Worm (Caenorhabditis elegans) whole organism, young adult: ENCODE data around the gene bgnt-1.2.

Experiments used
- T07F8.4 ChIP-seq: sonication (generic microtip); optimal IDR thresholded peaks from 2 replicates; lab custom pipeline; 2016; ENCODE audit warnings: mild to moderate bottlenecking, missing genetic modification characterization, moderate library complexity, missing compliant biosample characterization
- akir-1 ChIP-seq: fragments of 200-800 bp; sonication (Bioruptor generic); optimal IDR thresholded peaks from 2 replicates; lab custom pipeline; 2018; ENCODE audit warnings: mild to moderate bottlenecking, missing genetic modification characterization, moderate library complexity, missing compliant biosample characterization
- aptf-3 ChIP-seq: fragments of 200-800 bp; sonication (Bioruptor generic); IDR thresholded peaks from 2 replicates; pipeline ENCODE4 v1.3.6; 2022; ENCODE audit warnings: missing genetic modification characterization, missing compliant biosample characterization
- athp-1 ChIP-seq: sonication (generic microtip); optimal IDR thresholded peaks from 2 replicates; lab custom pipeline; 2017; ENCODE audit warnings: mild to moderate bottlenecking, missing genetic modification characterization, missing compliant biosample characterization
- attf-3 ChIP-seq: fragments of 200-800 bp; sonication (Bioruptor generic); conservative IDR thresholded peaks from 2 replicates; pipeline ENCODE4 v1.3.6; 2022; ENCODE audit warnings: missing genetic modification reagents, missing genetic modification characterization, missing compliant biosample characterization
- bed-2 ChIP-seq: fragments of 200-800 bp; sonication (Bioruptor generic); IDR thresholded peaks from 2 replicates; pipeline ENCODE4 v1.3.6; 2022; ENCODE audit warnings: missing genetic modification reagents, missing genetic modification characterization, missing compliant biosample characterization
- cebp-2 ChIP-seq: fragments of 200-800 bp; sonication (Bioruptor generic); IDR thresholded peaks from 2 replicates; pipeline ENCODE4 v1.3.6; 2022; ENCODE audit warnings: missing genetic modification characterization, missing compliant biosample characterization
- ceh-100 ChIP-seq: fragments of 200-800 bp; sonication (Bioruptor generic); IDR thresholded peaks from 2 replicates; pipeline ENCODE4 v1.3.6; 2022; ENCODE audit warnings: missing genetic modification reagents, missing genetic modification characterization, missing compliant biosample characterization
- ceh-58 ChIP-seq: fragments of 200-800 bp; sonication (Bioruptor generic); IDR thresholded peaks from 2 replicates; pipeline ENCODE4 v1.3.6; 2022; ENCODE audit warnings: missing genetic modification characterization, missing compliant biosample characterization
- efl-1 ChIP-seq: fragments of 150-350 bp; optimal IDR thresholded peaks from 2 replicates; lab custom pipeline; 2014; ENCODE audit warnings: missing biosample characterization, missing genetic modification reagents, missing genetic modification characterization
- egl-18 ChIP-seq: fragments of 200-800 bp; sonication (Bioruptor generic); IDR thresholded peaks from 2 replicates; pipeline ENCODE4 v1.3.6; 2022; ENCODE audit warnings: missing genetic modification reagents, missing genetic modification characterization, missing compliant biosample characterization
- hrde-1 ChIP-seq: sonication (generic microtip); optimal IDR thresholded peaks from 2 replicates; lab custom pipeline; 2016; ENCODE audit warnings: missing genetic modification characterization, mild to moderate bottlenecking, missing compliant biosample characterization, moderate library complexity, missing genotype, missing genetic modification reagents, borderline replicate concordance
- lag-1 ChIP-seq: fragments of 200-800 bp; sonication (Bioruptor generic); IDR thresholded peaks from 2 replicates; pipeline ENCODE4 v1.3.6; 2022; ENCODE audit warnings: missing genetic modification reagents, missing genetic modification characterization, missing compliant biosample characterization
- let-607 ChIP-seq, 2 experiments: fragments of 200-800 bp in 1 of 2; sonication (Bioruptor generic) in 1 of 2; sonication (generic microtip) in 1 of 2; optimal IDR thresholded peaks; 2 replicates each; lab custom pipeline; 2016 to 2018; ENCODE audit warnings: mild to moderate bottlenecking in 2 of 2, missing compliant biosample characterization in 2 of 2, missing genetic modification characterization in 2 of 2, moderate library complexity in 2 of 2, missing genotype in 1 of 2
- lin-35 ChIP-seq, 3 experiments: fragments of 150-350 bp in 2 of 3; sonication (generic microtip) in 1 of 3; optimal IDR thresholded peaks; 2 replicates each; lab custom pipeline; 2014 to 2018; ENCODE audit warnings: missing biosample characterization in 3 of 3, missing genetic modification characterization in 3 of 3, missing genetic modification reagents in 3 of 3
- lin-40 ChIP-seq: sonication (generic microtip); optimal IDR thresholded peaks from 2 replicates; lab custom pipeline; 2016; ENCODE audit warnings: missing genetic modification characterization, mild to moderate bottlenecking, missing compliant biosample characterization, missing genotype, missing genetic modification reagents
- lir-1 ChIP-seq: fragments of 200-800 bp; sonication (Bioruptor generic); conservative IDR thresholded peaks from 2 replicates; pipeline ENCODE4 v1.3.6; 2022; ENCODE audit warnings: missing genetic modification reagents, missing genetic modification characterization, missing compliant biosample characterization
- madf-10 ChIP-seq: sonication (generic microtip); optimal IDR thresholded peaks from 2 replicates; lab custom pipeline; 2016; ENCODE audit warnings: mild to moderate bottlenecking, missing genetic modification characterization, missing compliant biosample characterization
- madf-8 ChIP-seq: fragments of 200-800 bp; sonication (Bioruptor generic); conservative IDR thresholded peaks from 2 replicates; pipeline ENCODE4 v1.3.6; 2022; ENCODE audit warnings: missing genetic modification reagents, missing genetic modification characterization, missing compliant biosample characterization
- mcd-1 ChIP-seq: fragments of 200-800 bp; sonication (Bioruptor generic); IDR thresholded peaks from 2 replicates; pipeline ENCODE4 v1.3.6; 2022; ENCODE audit warnings: missing genetic modification reagents, missing genetic modification characterization, missing compliant biosample characterization
- mxl-1 ChIP-seq: sonication (generic microtip); optimal IDR thresholded peaks from 2 replicates; lab custom pipeline; 2016; ENCODE audit warnings: missing genetic modification characterization, missing compliant biosample characterization
- nfya-1 ChIP-seq: sonication (generic microtip); optimal IDR thresholded peaks from 2 replicates; lab custom pipeline; 2017; ENCODE audit warnings: antibody characterized with exemption, missing compliant biosample characterization, missing genetic modification characterization, borderline replicate concordance; ENCODE audit not compliant: insufficient read depth
- nfya-2 ChIP-seq: fragments of 200-800 bp; sonication (Bioruptor generic); IDR thresholded peaks from 2 replicates; pipeline ENCODE4 v1.3.6; 2022; ENCODE audit warnings: missing genetic modification reagents, missing genetic modification characterization, missing compliant biosample characterization
- nhr-80 ChIP-seq: sonication (generic microtip); optimal IDR thresholded peaks from 2 replicates; lab custom pipeline; 2016; ENCODE audit warnings: missing genetic modification characterization, missing compliant biosample characterization
- rec-8 ChIP-seq, 2 experiments: sonication (generic microtip); optimal IDR thresholded peaks; 2 replicates each; lab custom pipeline; 2016; ENCODE audit warnings: mild to moderate bottlenecking in 2 of 2, missing genetic modification characterization in 2 of 2, missing genetic modification reagents in 2 of 2, missing genotype in 2 of 2, missing biosample characterization in 1 of 2, missing compliant biosample characterization in 1 of 2, moderate library complexity in 1 of 2
- rpc-1 ChIP-seq, 2 experiments: fragments of 150-350 bp in 1 of 2; sonication (generic microtip) in 1 of 2; optimal IDR thresholded peaks; 2 replicates each; lab custom pipeline; 2014 to 2018; ENCODE audit warnings: missing biosample characterization in 1 of 2, missing genetic modification characterization in 1 of 2, missing genetic modification reagents in 1 of 2, missing genotype in 1 of 2
- snpc-4 ChIP-seq, 5 experiments: fragments of 150-350 bp in 1 of 5; sonication (generic microtip) in 4 of 5; optimal IDR thresholded peaks; 2 replicates each; lab custom pipeline; 2014 to 2018; ENCODE audit warnings: missing genetic modification characterization in 5 of 5, missing biosample characterization in 3 of 5, antibody characterized with exemption in 2 of 5, mild to moderate bottlenecking in 2 of 5, missing compliant biosample characterization in 2 of 5, missing genotype in 2 of 5, moderate library complexity in 2 of 5, missing genetic modification reagents in 1 of 5
- somi-1 ChIP-seq: fragments of 200-800 bp; sonication (Bioruptor generic); optimal IDR thresholded peaks from 2 replicates; lab custom pipeline; 2018; ENCODE audit warnings: mild to moderate bottlenecking, missing genetic modification characterization, missing compliant biosample characterization
- unc-62 ChIP-seq: fragments of 150-350 bp; optimal IDR thresholded peaks from 2 replicates; lab custom pipeline; 2014; ENCODE audit warnings: missing biosample characterization, missing genetic modification reagents, missing genetic modification characterization
- ztf-22 ChIP-seq: fragments of 200-800 bp; sonication (Bioruptor generic); optimal IDR thresholded peaks from 2 replicates; lab custom pipeline; 2018; ENCODE audit warnings: mild to moderate bottlenecking, missing genetic modification characterization, moderate library complexity, missing compliant biosample characterization
- ztf-25 ChIP-seq: fragments of 200-800 bp; sonication (Bioruptor generic); IDR thresholded peaks from 2 replicates; pipeline ENCODE4 v1.3.6; 2022; ENCODE audit warnings: missing genetic modification reagents, missing genetic modification characterization, missing compliant biosample characterization

The bgnt-1.2 gene

ce11 chrV:2118574-2118973, at the start of gene bgnt-1.2:
Gene bgnt-1.2, minus strand, starts transcription at chrV:2118674.
- no peak for TF ChIP-seq unc-62 (GFP tag; lab: Kevin White, UChicago)
- no peak for TF ChIP-seq nfya-1 (tag; lab: Kevin White, UChicago)
- no peak for TF ChIP-seq hrde-1
- TF ChIP-seq ztf-25 (GFP tag; lab: Robert Waterston, UW), result no peak
- no peak for TF ChIP-seq bed-2

ce11 chrV:2166679-2167078, 48.2 kb upstream of the bgnt-1.2 start, which contains the start of gene srbc-19:
Gene srbc-19, minus strand, starts transcription at chrV:2166779.
- TF ChIP-seq somi-1 (no peak), rpc-1 (optimal IDR thresholded peaks at IDR 0.05; lab: Kevin White, UChicago) (no peak), rpc-1 (tag; optimal IDR thresholded peaks at IDR 0.05; lab: Kevin White, UChicago) (no peak), let-607 (tag; optimal IDR thresholded peaks at IDR 0.05; lab: Kevin White, UChicago) (no peak), ztf-22 (GFP tag; lab: Kevin White, UChicago) (no peak), lir-1 (GFP tag; lab: Robert Waterston, UW) (no peak), nhr-80 (tag; lab: Kevin White, UChicago) (no peak), rec-8 (tag; optimal IDR thresholded peaks at IDR 0.05; lab: Kevin White, UChicago) (no peak), lin-40 (tag; lab: Kevin White, UChicago) (no peak)

- no peak for TF ChIP-seq lag-1
- TF ChIP-seq akir-1 (GFP tag; lab: Kevin White, UChicago), result no peak
- no peak for TF ChIP-seq T07F8.4
- TF ChIP-seq mxl-1 (tag; lab: Kevin White, UChicago), result no peak
- no peak for TF ChIP-seq snpc-4 (GFP tag; optimal IDR thresholded peaks at IDR 0.05; lab: Kevin White, UChicago)
- TF ChIP-seq snpc-4 (tag; optimal IDR thresholded peaks at IDR 0.05; lab: Kevin White, UChicago), result no peak
- no peak for TF ChIP-seq ztf-22 (GFP tag; lab: Kevin White, UChicago)
- TF ChIP-seq egl-18 (GFP tag; lab: Robert Waterston, UW), result no peak
- no peak for TF ChIP-seq mcd-1 (GFP tag; lab: Robert Waterston, UW)
- TF ChIP-seq ceh-58 (GFP tag; lab: Robert Waterston, UW), result no peak
- TF ChIP-seq madf-10, result no peak
- TF ChIP-seq nfya-2 (GFP tag; lab: Robert Waterston, UW), result no peak
- TF ChIP-seq attf-3 (GFP tag; lab: Robert Waterston, UW), result no peak
- no peak for TF ChIP-seq rec-8 (tag; optimal IDR thresholded peaks at IDR 0.05; lab: Kevin White, UChicago)
- no peak for TF ChIP-seq athp-1
- no peak for TF ChIP-seq ceh-100 (GFP tag; lab: Robert Waterston, UW)
- TF ChIP-seq aptf-3 (GFP tag; lab: Robert Waterston, UW), result no peak
- no peak for TF ChIP-seq lin-35 (GFP tag; optimal IDR thresholded peaks at IDR 0.05; lab: Kevin White, UChicago)
These were observed 45.3 kb upstream of the bgnt-1.2 start, which contains the start of gene str-255 for ce11 chrV:2163735-2164134. Gene str-255, minus strand, starts transcription at chrV:2163835.

- TF ChIP-seq efl-1 (GFP tag; lab: Kevin White, UChicago) (peak; percentile 45), aptf-3 (GFP tag; lab: Robert Waterston, UW) (no peak), cebp-2 (GFP tag; lab: Robert Waterston, UW) (no peak), madf-8 (0 out of 2 replicates have a peak, but pooled peaks have one; percentile 9)
These were observed 40.9 kb upstream of the bgnt-1.2 start, which contains the start of gene C45H4.14 for ce11 chrV:2159331-2159730. Gene C45H4.14, minus strand, starts transcription at chrV:2159431.
